Fruit fly (Drosophila melanogaster): ENCODE results near the gene Apl.
A peak's percentile ranks its signal among the peaks of the same experiment; 100 is the strongest.

Apl gene

dm6 chr3L:16584074-16584578, 10.9 kb upstream of the Apl start, which contains the start of gene UQCR-C2 (continued):
- TF ChIP-seq NK7.1 (GFP tag; optimal IDR thresholded peaks at IDR 0.05) (no peak), CG10209 (GFP tag; optimal IDR thresholded peaks at IDR 0.05) (no peak), corto (GFP tag; optimal IDR thresholded peaks at IDR 0.05) (no peak)

dm6 chr3L:16586989-16587388, 8.0 kb upstream of the Apl start, which contains the start of the genes Syx8 and CG32163:
Gene Syx8 (minus strand): TSS chr3L:16587057.
Gene CG32163 (plus strand): TSS chr3L:16587157.
- TF ChIP-seq CG2712 (tag; optimal IDR thresholded peaks at IDR 0.05) (peak; percentile 22), Scr (GFP tag; IDR thresholded peaks at IDR 0.05; ENCODE audit: partially characterized antibody) (peak; percentile 17; the same call in 1 of the 2 replicates), CG12659 (GFP tag; optimal IDR thresholded peaks at IDR 0.05) (peak; percentile 32), Doc3 (GFP tag; IDR thresholded peaks at IDR 0.05; ENCODE audit: partially characterized antibody) (0 out of 3 replicates have a peak, but pooled peaks have one; percentile 31), CG9797 (GFP tag; optimal IDR thresholded peaks at IDR 0.05) (peak; percentile 82), CG12219 (GFP tag; optimal IDR thresholded peaks at IDR 0.05) (no peak), pzg (GFP tag; optimal IDR thresholded peaks at IDR 0.05) (peak; percentile 61), Sry-δ (GFP tag; optimal IDR thresholded peaks at IDR 0.05) (peak; percentile 36), pum (GFP tag; optimal IDR thresholded peaks at IDR 0.05) (no peak), CG7357 (GFP tag; IDR thresholded peaks at IDR 0.05) (peak; percentile 55; the same call in 1 of the 3 replicates), CG1603 (tag; optimal IDR thresholded peaks at IDR 0.05) (peak; percentile 55), CG16813 (GFP tag; IDR thresholded peaks at IDR 0.05; ENCODE audit: partially characterized antibody) (0 out of 3 replicates have a peak, but pooled peaks have one; percentile 41), CG17385 (GFP tag; optimal IDR thresholded peaks at IDR 0.05) (no peak), Stat92E (GFP tag; optimal IDR thresholded peaks at IDR 0.05) (peak in 1 of 3 experiments; percentile 25), sd (tag; optimal IDR thresholded peaks at IDR 0.05) (peak; percentile 62), cwo (GFP tag; optimal IDR thresholded peaks at IDR 0.05) (no peak), sug (tag; optimal IDR thresholded peaks at IDR 0.05) (peak; percentile 30), CG1529 (GFP tag; optimal IDR thresholded peaks at IDR 0.05) (no peak), ftz-f1 (GFP tag; optimal IDR thresholded peaks at IDR 0.05) (no peak), Meics (GFP tag; optimal IDR thresholded peaks at IDR 0.05) (no peak), gsb (GFP tag; IDR thresholded peaks at IDR 0.05) (no peak), tio (GFP tag; optimal IDR thresholded peaks at IDR 0.05) (no peak), gfzf (GFP tag; optimal IDR thresholded peaks at IDR 0.05) (peak; percentile 77), CG13624 (GFP tag; optimal IDR thresholded peaks at IDR 0.05) (peak; percentile 11), row (GFP tag; IDR thresholded peaks at IDR 0.05) (peak; percentile 56), MBD-R2 (GFP tag; IDR thresholded peaks at IDR 0.05) (peak; percentile 91), bbx (GFP tag; IDR thresholded peaks at IDR 0.05; ENCODE audit: partially characterized antibody) (no peak), CG17186 (GFP tag; optimal IDR thresholded peaks at IDR 0.05) (peak; percentile 47), CG17829 (tag; optimal IDR thresholded peaks at IDR 0.05) (no peak), CG3995 (GFP tag; optimal IDR thresholded peaks at IDR 0.05) (peak; percentile 91), CG1832 (GFP tag; optimal IDR thresholded peaks at IDR 0.05) (no peak), Lhr (GFP tag; optimal IDR thresholded peaks at IDR 0.05) (no peak), CG12942 (GFP tag; optimal IDR thresholded peaks at IDR 0.05) (no peak), Sry-β (GFP tag; optimal IDR thresholded peaks at IDR 0.05) (no peak), ci (GFP tag; IDR thresholded peaks at IDR 0.05) (no peak), nerfin-1 (tag; optimal IDR thresholded peaks at IDR 0.05) (peak; percentile 9), BEAF-32 (GFP tag; optimal IDR thresholded peaks at IDR 0.05) (peak; percentile 43), bsh (GFP tag; optimal IDR thresholded peaks at IDR 0.05) (no peak), CG14710 (tag; optimal IDR thresholded peaks at IDR 0.05) (peak; percentile 39), pnt (GFP tag; optimal IDR thresholded peaks at IDR 0.05) (no peak), CG31365 (tag; optimal IDR thresholded peaks at IDR 0.05) (no peak), trem (tag; optimal IDR thresholded peaks at IDR 0.05) (peak; percentile 48), CkIIα-i1 (GFP tag; IDR thresholded peaks at IDR 0.05) (no peak), zen (tag; optimal IDR thresholded peaks at IDR 0.05) (no peak)

Data from whole organism, embryonic.